Fruit fly (Drosophila melanogaster): Measurements from ENCODE around the gene Ten-a.

DNA sequence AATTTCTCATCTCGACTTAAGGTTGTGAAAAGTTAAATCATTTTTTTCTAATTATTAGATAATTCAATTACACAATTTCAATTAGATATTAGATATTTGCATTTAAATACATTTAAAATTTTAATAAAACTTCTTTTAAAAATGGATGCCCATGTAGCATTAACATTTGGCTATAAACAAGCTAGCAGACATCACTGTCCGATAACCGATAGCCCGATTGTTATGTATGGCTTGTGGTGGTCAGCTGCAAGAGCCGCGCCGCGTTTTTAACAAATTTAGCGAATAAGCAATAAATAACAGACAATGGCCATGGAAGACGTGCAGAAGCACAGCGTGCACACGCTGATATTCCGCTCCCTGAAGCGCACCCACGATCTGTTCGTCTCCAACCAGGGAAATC is 22.6 kb upstream of the Ten-a start, which contains the start of gene Tango4:
- TF ChIP-seq CG3407 (GFP tag; optimal IDR thresholded peaks at IDR 0.05) (no peak), CG10543 (GFP tag; optimal IDR thresholded peaks at IDR 0.05) (no peak), Jarid2 (GFP tag; optimal IDR thresholded peaks at IDR 0.05) (no peak), btn (GFP tag; optimal IDR thresholded peaks at IDR 0.05) (no peak), crol (GFP tag; IDR thresholded peaks at IDR 0.05) (no peak), CG6791 (GFP tag; IDR thresholded peaks at IDR 0.05; ENCODE audit: partially characterized antibody) (no peak)
